Fruit fly (Drosophila melanogaster): Measurements from ENCODE around the gene Agpat1.

Agpat1 gene

dm6 chrX:12784690-12785441, 19.8 kb downstream of the Agpat1 start, which contains the start of gene CG32647:
CG32647 (minus strand) TSS chrX:12784958.
- TF ChIP-seq Dll (optimal IDR thresholded peaks at IDR 0.05), result no peak
- TF ChIP-seq CG8478 (optimal IDR thresholded peaks at IDR 0.05), result no peak
- TF ChIP-seq pan (optimal IDR thresholded peaks at IDR 0.05), result no peak
- TF ChIP-seq EcR (GFP tag; optimal IDR thresholded peaks at IDR 0.05), result no peak
- no peak for TF ChIP-seq usp (GFP tag; optimal IDR thresholded peaks at IDR 0.05)
- TF ChIP-seq psq (optimal IDR thresholded peaks at IDR 0.05), result no peak

- TF ChIP-seq psq (optimal IDR thresholded peaks at IDR 0.05) (no peak), CG8478 (optimal IDR thresholded peaks at IDR 0.05) (no peak), Dll (optimal IDR thresholded peaks at IDR 0.05) (no peak), EcR (GFP tag; optimal IDR thresholded peaks at IDR 0.05) (no peak), usp (GFP tag; optimal IDR thresholded peaks at IDR 0.05) (no peak), pan (optimal IDR thresholded peaks at IDR 0.05) (no peak)
Measured at dm6 chrX:12801357-12801756, 36.3 kb downstream of the Agpat1 start, which contains the start of gene Nep6. Nep6 (plus strand) TSS chrX:12801661.

- TF ChIP-seq EcR (GFP tag; optimal IDR thresholded peaks at IDR 0.05) (no peak), CG8478 (optimal IDR thresholded peaks at IDR 0.05) (no peak), Dll (optimal IDR thresholded peaks at IDR 0.05) (no peak), usp (GFP tag; optimal IDR thresholded peaks at IDR 0.05) (no peak), pan (optimal IDR thresholded peaks at IDR 0.05) (no peak), psq (optimal IDR thresholded peaks at IDR 0.05) (no peak)
Measured at dm6 chrX:12821556-12821955, 56.5 kb downstream of the Agpat1 start.
